Worm (Caenorhabditis elegans) whole organism, L1 larva: ENCODE results near the gene ndab-1.

Experiments
- efl-1 ChIP-seq, 4 experiments: fragments of 150-350 bp; optimal IDR thresholded peaks in 3 of 4; peaks in 1 of 4; 1 replicate in 1 of 4; 2 replicates in 3 of 4; lab custom pipeline; 2014; ENCODE audit warnings: missing biosample characterization in 2 of 4, missing genetic modification characterization in 2 of 4, missing genetic modification reagents in 2 of 4
- grh-1 ChIP-seq: fragments of 200-800 bp; sonication (Bioruptor generic); IDR thresholded peaks from 2 replicates; pipeline ENCODE4 v1.3.6; 2022; ENCODE audit warnings: missing genetic modification reagents, missing genetic modification characterization, missing compliant biosample characterization
- jun-1 ChIP-seq: fragments of 150-350 bp; optimal IDR thresholded peaks from 2 replicates; lab custom pipeline; 2014; ENCODE audit warnings: missing biosample characterization, missing genetic modification reagents, missing genetic modification characterization
- lin-15B ChIP-seq: fragments of 150-350 bp; sonication (generic microtip); optimal IDR thresholded peaks from 3 replicates; lab custom pipeline; 2014; ENCODE audit warnings: missing biosample characterization, missing genetic modification characterization
- nhr-11 ChIP-seq: fragments of 150-350 bp; optimal IDR thresholded peaks from 2 replicates; lab custom pipeline; 2014; ENCODE audit warnings: missing biosample characterization, missing genetic modification characterization
- nhr-71 ChIP-seq: sonication (generic microtip); optimal IDR thresholded peaks from 2 replicates; lab custom pipeline; 2016; ENCODE audit warnings: mild to moderate bottlenecking, missing genetic modification characterization, moderate library complexity, missing compliant biosample characterization

DNA sequence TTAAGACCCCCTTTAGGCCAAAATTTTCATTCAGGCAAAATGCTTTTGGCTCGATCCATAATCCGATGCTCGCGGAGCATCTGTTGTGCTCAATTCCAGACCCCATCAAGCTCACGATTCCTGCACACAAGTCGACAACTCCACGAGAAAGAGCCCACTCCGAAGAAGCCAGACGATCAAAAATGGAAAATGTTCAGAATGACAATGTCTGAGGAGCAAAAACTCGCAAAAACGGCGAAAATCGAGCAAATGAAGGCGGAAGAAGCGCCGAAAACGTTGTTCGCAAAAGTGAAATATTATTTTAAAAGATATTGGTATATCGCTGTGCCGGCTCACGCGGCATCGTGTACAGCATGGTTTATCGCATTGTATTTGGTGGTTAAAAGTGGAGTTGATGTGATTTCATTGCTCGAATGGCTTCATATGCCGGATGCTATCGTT lies 6.2 kb upstream of the ndab-1 start, which contains the start of gene Y56A3A.22:
- TF ChIP-seq nhr-11 (tag; lab: Kevin White, UChicago) = no peak
- no peak for TF ChIP-seq jun-1 (tag; lab: Kevin White, UChicago)
- no peak for TF ChIP-seq lin-15B (tag; lab: Kevin White, UChicago)
- peak; percentile 25 for TF ChIP-seq grh-1
- TF ChIP-seq efl-1 (optimal IDR thresholded peaks at IDR 0.05; lab: Kevin White, UChicago) = peak; percentile 7 to 18
- TF ChIP-seq efl-1 (GFP tag; optimal IDR thresholded peaks at IDR 0.05 in 1 of 2; lab: Kevin White, UChicago) = peak in 1 of 2 experiments; percentile 91
- TF ChIP-seq nhr-71 (tag; lab: Kevin White, UChicago) = peak; percentile 62
